Worm (Caenorhabditis elegans): ENCODE data around the gene nas-31.
A peak's percentile ranks its signal among the peaks of the same experiment; 100 is the strongest.

The nas-31 gene

ce11 chrV:10931189-10931588, 9.5 kb upstream of the nas-31 start, which contains the start of gene scvp-1:
scvp-1 (minus strand) TSS chrV:10931289.
- TF ChIP-seq drap-1 (GFP tag; optimal IDR thresholded peaks at IDR 0.05), result no peak
- no peak for TF ChIP-seq ceh-39 (tag; optimal IDR thresholded peaks at IDR 0.05)
- no peak for TF ChIP-seq ceh-43 (GFP tag; optimal IDR thresholded peaks at IDR 0.05)
- TF ChIP-seq elt-1 (tag; optimal IDR thresholded peaks at IDR 0.05; ENCODE audit: borderline replicate concordance, insufficient read depth), result no peak

DNA sequence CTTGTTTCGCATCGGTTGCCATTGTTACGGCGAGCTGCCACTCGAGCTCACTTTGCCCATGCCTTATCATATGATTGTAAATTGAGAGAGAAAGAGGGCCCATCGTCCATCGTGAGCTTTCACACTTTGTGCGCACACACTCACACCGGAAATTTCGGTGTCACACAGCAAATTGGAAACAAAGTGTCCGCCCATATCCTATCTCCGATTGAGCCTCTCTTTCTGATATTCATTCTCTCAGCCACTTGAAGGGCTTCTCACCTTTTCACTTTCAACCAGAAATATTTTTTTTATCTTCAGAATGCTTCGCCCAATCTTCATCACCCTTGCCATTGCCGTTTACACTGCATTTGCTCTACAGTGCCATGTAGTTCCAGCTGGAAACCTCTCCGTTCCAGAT, 7.9 kb upstream of the nas-31 start, which contains the start of gene F58B4.3:
TSS of gene F58B4.3 (plus strand) at position 301 of the 400 bp plus-strand sequence.
- TF ChIP-seq nhr-12 (tag; optimal IDR thresholded peaks at IDR 0.05) (no peak), lin-13 (tag; optimal IDR thresholded peaks at IDR 0.05) (no peak), unc-62 (GFP tag; optimal IDR thresholded peaks at IDR 0.05) (no peak), ceh-39 (tag; optimal IDR thresholded peaks at IDR 0.05) (no peak), elt-1 (tag; optimal IDR thresholded peaks at IDR 0.05; ENCODE audit: borderline replicate concordance, insufficient read depth) (no peak), unc-39 (tag; optimal IDR thresholded peaks at IDR 0.05) (no peak), nhr-237 (tag; optimal IDR thresholded peaks at IDR 0.05) (no peak), mep-1 (tag; optimal IDR thresholded peaks at IDR 0.05) (no peak)

ce11 chrV:10925658-10926057, 4.0 kb upstream of the nas-31 start:
- TF ChIP-seq drap-1 (GFP tag; optimal IDR thresholded peaks at IDR 0.05), result no peak
- no peak for TF ChIP-seq mep-1 (tag; optimal IDR thresholded peaks at IDR 0.05)
- TF ChIP-seq mls-2 (tag; optimal IDR thresholded peaks at IDR 0.05), result no peak
- no peak for TF ChIP-seq unc-120 (tag; optimal IDR thresholded peaks at IDR 0.05; ENCODE audit: poor library complexity, severe bottlenecking)
- no peak for TF ChIP-seq flh-1 (GFP tag; optimal IDR thresholded peaks at IDR 0.05)
- no peak for TF ChIP-seq blmp-1 (tag; optimal IDR thresholded peaks at IDR 0.05)
- TF ChIP-seq elt-3 (tag; optimal IDR thresholded peaks at IDR 0.05), result no peak

DNA sequence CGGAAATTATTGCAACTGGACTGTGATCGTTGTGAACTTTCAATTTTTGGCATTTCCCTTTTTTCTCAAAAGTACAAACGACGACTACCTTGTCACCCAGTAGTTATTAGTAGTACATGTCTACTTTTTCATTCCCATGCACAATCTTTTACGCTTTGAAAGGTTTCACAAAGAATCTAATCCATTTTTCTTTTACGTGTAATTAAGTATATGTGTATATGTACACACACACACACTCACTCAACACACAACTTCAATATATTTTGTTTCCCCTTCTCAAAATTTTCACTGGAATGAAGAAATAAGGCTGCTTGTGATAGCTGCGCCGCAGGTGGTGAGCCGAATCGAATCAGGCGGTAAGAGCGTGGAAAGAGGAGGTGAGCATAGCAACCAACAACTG, 3.1 kb upstream of the nas-31 start, which contains the start of gene F58B4.6:
TSS of gene F58B4.6 (plus strand) at position 301 of the 400 bp plus-strand sequence.
- TF ChIP-seq bed-3 (GFP tag; optimal IDR thresholded peaks at IDR 0.05) (no peak), ces-1 (GFP tag; optimal IDR thresholded peaks at IDR 0.05) (peak; percentile 28)

- TF ChIP-seq nhr-12 (tag; optimal IDR thresholded peaks at IDR 0.05) (no peak), ceh-83 (GFP tag; optimal IDR thresholded peaks at IDR 0.05) (no peak), snpc-4 (tag; optimal IDR thresholded peaks at IDR 0.05) (no peak), ham-2 (GFP tag; optimal IDR thresholded peaks at IDR 0.05) (no peak), lsy-2 (tag; optimal IDR thresholded peaks at IDR 0.05) (no peak), hlh-1 (tag; optimal IDR thresholded peaks at IDR 0.05) (no peak)
Measured at ce11 chrV:10923229-10923628, 1.6 kb upstream of the nas-31 start, which contains the start of gene F58B4.7. F58B4.7 (minus strand) TSS chrV:10923329.

DNA sequence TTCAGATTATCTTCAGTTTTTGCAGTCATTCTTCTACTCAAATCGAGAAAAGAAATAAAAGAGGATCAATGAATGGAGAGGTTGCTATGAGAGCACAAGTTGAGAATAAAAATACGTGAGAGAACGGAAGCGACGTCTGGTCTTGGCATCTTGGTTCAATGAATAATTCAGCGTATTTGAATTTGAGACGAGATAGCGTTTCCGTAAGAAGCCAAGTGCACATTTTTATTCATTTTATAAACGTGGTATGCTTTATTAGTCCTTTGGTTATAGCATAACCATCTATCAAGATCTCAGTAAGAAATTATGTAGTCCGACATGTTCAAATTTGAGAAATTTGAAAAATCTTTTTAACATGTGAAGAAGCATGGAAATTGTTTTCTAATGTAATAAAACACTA, 3.3 kb downstream of the nas-31 start, which contains the start of gene F58B4.2:
TSS of gene F58B4.2 (minus strand) at position 101 of the 400 bp plus-strand sequence.
- TF ChIP-seq ces-1 (GFP tag; optimal IDR thresholded peaks at IDR 0.05) (no peak), sem-2 (GFP tag; optimal IDR thresholded peaks at IDR 0.05) (no peak), snpc-4 (tag; optimal IDR thresholded peaks at IDR 0.05) (no peak), sptf-1 (tag; optimal IDR thresholded peaks at IDR 0.05) (no peak), nhr-76 (tag; optimal IDR thresholded peaks at IDR 0.05) (no peak), elt-3 (tag; optimal IDR thresholded peaks at IDR 0.05) (no peak)

DNA sequence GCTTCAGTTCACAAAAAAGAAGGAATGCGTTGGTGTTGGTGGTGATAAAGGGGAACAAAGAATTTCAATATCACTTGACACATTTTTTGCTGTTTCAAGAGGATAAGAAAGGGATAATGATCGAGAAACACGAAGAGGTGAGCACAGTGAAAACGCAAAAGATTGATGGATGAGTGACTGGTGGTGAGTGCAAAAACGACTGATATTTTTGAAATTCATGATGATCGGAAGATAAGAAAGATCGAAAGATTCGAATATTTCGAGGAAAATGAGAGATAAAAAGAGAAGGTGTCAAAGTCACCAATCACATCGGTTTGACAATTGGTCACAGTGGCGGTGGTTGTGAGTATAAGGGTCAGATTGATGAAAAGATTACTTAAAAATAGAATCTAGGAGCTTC, 5.7 kb downstream of the nas-31 start:
- no peak for TF ChIP-seq blmp-1 (tag; optimal IDR thresholded peaks at IDR 0.05)
- peak; percentile 81 for TF ChIP-seq unc-62 (GFP tag; optimal IDR thresholded peaks at IDR 0.05)

DNA sequence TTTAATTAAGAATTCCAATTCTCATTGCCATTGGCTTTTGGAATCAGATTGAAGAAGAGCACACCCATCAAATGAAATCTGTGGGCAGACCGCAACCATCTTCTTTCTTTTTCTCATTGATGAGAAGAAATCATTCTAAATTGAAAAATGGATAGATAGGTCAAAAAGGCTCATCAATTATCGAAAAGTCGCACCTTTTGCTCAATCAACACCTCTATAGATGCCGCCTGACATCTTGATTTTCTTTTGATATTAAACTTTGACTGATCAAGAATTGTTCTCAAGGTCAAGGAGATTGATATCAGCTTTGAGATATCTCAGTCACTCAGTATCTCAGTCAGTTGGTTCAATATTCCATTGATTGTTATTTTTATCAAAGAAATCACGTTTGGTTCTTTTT, 11.7 kb downstream of the nas-31 start:
- no peak for TF ChIP-seq nhr-237 (tag; optimal IDR thresholded peaks at IDR 0.05)
- TF ChIP-seq lin-13 (tag; optimal IDR thresholded peaks at IDR 0.05), result no peak
- TF ChIP-seq blmp-1 (tag; optimal IDR thresholded peaks at IDR 0.05), result no peak
- no peak for TF ChIP-seq ces-1 (GFP tag; optimal IDR thresholded peaks at IDR 0.05)
- TF ChIP-seq sem-2 (GFP tag; optimal IDR thresholded peaks at IDR 0.05), result no peak
